Worm (Caenorhabditis elegans): ENCODE results near the gene C07A9.5.
A peak's percentile ranks its signal among the peaks of the same experiment; 100 is the strongest.

DNA sequence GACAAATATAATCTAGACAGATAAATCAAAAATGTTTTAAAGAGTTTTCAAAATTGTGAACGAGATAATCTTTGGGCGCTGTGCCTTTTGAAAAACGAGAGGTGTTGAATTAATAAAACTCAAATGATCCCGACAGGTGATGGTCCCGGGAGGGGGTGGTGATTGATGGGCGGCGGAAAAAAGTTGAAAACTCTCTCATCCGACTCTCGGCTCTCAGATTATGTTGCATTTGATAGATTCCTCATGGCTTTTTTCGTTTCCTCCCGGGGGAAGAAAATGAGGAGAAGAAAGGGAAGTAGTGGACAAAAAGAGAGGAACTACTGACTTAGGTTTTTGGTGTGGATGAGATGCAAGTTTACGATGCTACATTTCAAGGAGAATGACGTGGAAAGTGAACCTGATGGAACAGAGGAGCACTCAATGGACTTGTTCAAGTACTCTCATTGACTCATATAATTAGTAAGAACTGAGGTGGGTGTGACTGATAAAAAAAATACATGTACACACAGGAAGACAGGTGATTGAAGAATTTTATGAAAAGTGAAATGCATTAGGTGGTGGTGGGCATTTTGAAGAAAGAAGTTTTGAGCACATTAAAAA is 48.8 kb upstream of the C07A9.5 start:
- TF ChIP-seq mep-1 (tag; optimal IDR thresholded peaks at IDR 0.05) (no peak), F16B12.6 (tag; optimal IDR thresholded peaks at IDR 0.05) (no peak), efl-1 (optimal IDR thresholded peaks at IDR 0.05) (no peak), efl-1 (GFP tag; optimal IDR thresholded peaks at IDR 0.05 in 1 of 2) (peak in 1 of 2 experiments; percentile 3), ces-1 (GFP tag; optimal IDR thresholded peaks at IDR 0.05) (no peak), skn-1 (tag; optimal IDR thresholded peaks at IDR 0.05) (no peak), sptf-1 (tag; optimal IDR thresholded peaks at IDR 0.05) (no peak), nhr-90 (tag; optimal IDR thresholded peaks at IDR 0.05; ENCODE audit: poor library complexity) (no peak), nhr-76 (tag; optimal IDR thresholded peaks at IDR 0.05) (no peak), snpc-4 (tag; optimal IDR thresholded peaks at IDR 0.05) (no peak), nhr-11 (tag; optimal IDR thresholded peaks at IDR 0.05) (no peak), ztf-4 (tag; optimal IDR thresholded peaks at IDR 0.05) (no peak), ztf-11 (tag; optimal IDR thresholded peaks at IDR 0.05) (no peak), dsc-1 (tag; optimal IDR thresholded peaks at IDR 0.05) (peak; percentile 75), unc-130 (tag; optimal IDR thresholded peaks at IDR 0.05) (no peak)

Data from whole organism, L1 larva.